Worm (Caenorhabditis elegans): ENCODE measurements around the gene snt-6.

The snt-6 gene

DNA sequence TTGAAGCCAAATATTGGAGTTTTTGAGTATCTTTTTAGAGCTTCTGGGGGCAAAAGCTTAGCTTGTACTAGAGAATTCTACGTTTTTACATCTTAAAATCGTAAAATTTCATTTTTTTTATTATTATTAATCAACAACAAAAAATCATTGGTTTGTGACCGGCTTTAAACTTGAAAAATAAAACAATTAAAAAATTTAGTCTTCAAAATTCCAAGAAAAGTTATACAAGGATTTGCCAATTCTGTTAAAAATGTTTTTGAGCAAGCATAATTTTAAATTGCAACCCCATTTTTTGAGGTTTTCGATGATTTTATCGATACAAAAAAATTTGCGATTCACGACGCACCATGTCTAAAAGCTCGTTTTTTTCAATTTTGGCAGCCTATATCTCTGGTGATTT lies 7.2 kb upstream of the snt-6 start:
- TF ChIP-seq npax-4 (tag; optimal IDR thresholded peaks at IDR 0.05) (no peak), sdc-2 (tag; optimal IDR thresholded peaks at IDR 0.05) (no peak), ceh-9 (tag; optimal IDR thresholded peaks at IDR 0.05) (no peak), ahr-1 (tag; optimal IDR thresholded peaks at IDR 0.05) (no peak), ceh-22 (tag; optimal IDR thresholded peaks at IDR 0.05) (no peak), pat-9 (tag; optimal IDR thresholded peaks at IDR 0.05) (no peak), lim-6 (tag; optimal IDR thresholded peaks at IDR 0.05) (no peak), unc-55 (GFP tag; optimal IDR thresholded peaks at IDR 0.05) (no peak), fkh-6 (tag; optimal IDR thresholded peaks at IDR 0.05) (no peak), F13H6.1 (tag; optimal IDR thresholded peaks at IDR 0.05) (no peak), ref-2 (tag; optimal IDR thresholded peaks at IDR 0.05) (no peak), K02D7.2 (tag; optimal IDR thresholded peaks at IDR 0.05) (no peak), dmd-4 (tag; optimal IDR thresholded peaks at IDR 0.05; ENCODE audit: borderline replicate concordance) (no peak), Y22D7AL.16 (tag; optimal IDR thresholded peaks at IDR 0.05) (no peak), C08G9.2 (tag; optimal IDR thresholded peaks at IDR 0.05) (no peak), ceh-31 (tag; optimal IDR thresholded peaks at IDR 0.05) (no peak), zip-5 (tag; optimal IDR thresholded peaks at IDR 0.05) (no peak), ama-1 (optimal IDR thresholded peaks at IDR 0.05) (no peak)

DNA sequence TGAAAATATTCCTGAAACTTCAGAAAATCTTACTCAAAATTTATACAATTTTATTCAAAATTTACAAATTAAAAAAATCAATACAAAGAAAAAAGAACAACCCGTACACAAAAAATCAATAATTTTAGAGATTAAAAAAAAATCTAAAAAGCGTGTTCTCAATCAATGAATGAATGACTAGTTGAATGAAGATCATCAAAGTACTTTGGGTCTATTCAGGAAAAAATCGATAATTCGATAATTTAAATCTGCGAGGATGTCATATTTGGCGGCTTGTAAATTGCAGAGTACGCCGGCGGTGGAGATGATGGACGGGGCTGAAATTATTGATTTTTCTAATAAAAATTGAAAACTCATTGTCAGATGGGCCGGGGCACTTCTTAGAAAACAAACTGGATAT lies 6.1 kb upstream of the snt-6 start:
- TF ChIP-seq ama-1 (optimal IDR thresholded peaks at IDR 0.05) (no peak), ceh-48 (tag; optimal IDR thresholded peaks at IDR 0.05) (peak; percentile 16)

DNA sequence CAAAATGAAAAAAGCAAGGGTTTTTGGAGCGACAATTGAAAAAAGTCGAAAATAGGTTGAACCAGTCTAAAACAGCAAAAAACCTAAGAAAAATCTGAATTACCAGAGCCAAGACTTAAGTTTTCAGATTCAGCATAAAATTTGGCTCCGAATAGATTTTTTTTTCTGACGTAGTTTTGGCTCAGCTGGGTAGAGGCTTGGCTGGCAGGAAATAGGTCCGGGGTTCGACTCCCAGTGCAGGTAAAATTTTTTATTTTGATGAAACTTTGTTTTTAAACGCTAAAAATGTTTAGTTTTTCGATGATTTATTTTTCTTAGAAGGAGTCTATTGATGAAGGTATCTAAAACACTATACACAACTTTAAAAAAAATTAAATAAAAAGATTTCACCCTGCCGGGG lies 5.0 kb upstream of the snt-6 start:
- TF ChIP-seq ceh-30 (tag; optimal IDR thresholded peaks at IDR 0.05) (no peak), elt-2 (tag; optimal IDR thresholded peaks at IDR 0.05) (no peak), nhr-232 (tag; optimal IDR thresholded peaks at IDR 0.05) (no peak), pag-3 (tag; optimal IDR thresholded peaks at IDR 0.05; ENCODE audit: borderline replicate concordance) (no peak), hlh-8 (tag; optimal IDR thresholded peaks at IDR 0.05) (no peak), elt-4 (tag; optimal IDR thresholded peaks at IDR 0.05) (no peak), pax-1 (tag; optimal IDR thresholded peaks at IDR 0.05) (no peak), ceh-18 (tag; optimal IDR thresholded peaks at IDR 0.05) (no peak), nfya-1 (tag; optimal IDR thresholded peaks at IDR 0.05) (no peak), K09A11.1 (tag; optimal IDR thresholded peaks at IDR 0.05; ENCODE audit: insufficient read depth) (no peak), ceh-34 (tag; optimal IDR thresholded peaks at IDR 0.05) (no peak), unc-86 (tag; optimal IDR thresholded peaks at IDR 0.05) (no peak), ahr-1 (tag; optimal IDR thresholded peaks at IDR 0.05) (no peak)

DNA sequence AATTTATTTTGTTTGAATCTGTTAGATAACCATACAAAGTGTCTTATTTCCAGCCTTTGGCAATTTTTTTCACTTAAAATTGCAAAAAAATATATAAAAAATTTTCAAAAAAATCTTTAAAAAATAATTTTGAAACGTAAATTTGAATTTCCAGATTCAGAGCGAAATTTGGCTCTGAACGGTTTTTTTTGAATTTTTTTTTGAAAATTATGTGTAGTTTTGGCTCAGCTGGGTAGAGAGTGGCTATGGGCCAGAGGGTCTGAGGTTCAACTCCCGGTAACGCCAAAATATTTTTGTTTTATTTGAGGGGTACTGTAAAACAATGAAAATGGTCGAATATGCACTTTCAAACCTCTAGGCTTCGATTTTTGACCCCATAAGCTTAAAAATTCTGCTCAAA lies 3.5 kb upstream of the snt-6 start:
- TF ChIP-seq pha-2 (tag; optimal IDR thresholded peaks at IDR 0.05) (no peak), F13H6.1 (tag; optimal IDR thresholded peaks at IDR 0.05) (no peak), ceh-48 (tag; optimal IDR thresholded peaks at IDR 0.05) (no peak), eyg-1 (tag; optimal IDR thresholded peaks at IDR 0.05) (no peak), ceh-19 (GFP tag; optimal IDR thresholded peaks at IDR 0.05) (no peak), hlh-15 (tag; optimal IDR thresholded peaks at IDR 0.05) (no peak), unc-42 (tag; optimal IDR thresholded peaks at IDR 0.05) (no peak), nhr-11 (tag; optimal IDR thresholded peaks at IDR 0.05) (no peak), ceh-45 (GFP tag; IDR thresholded peaks at IDR 0.05) (no peak), pat-9 (tag; optimal IDR thresholded peaks at IDR 0.05) (no peak), hlh-13 (GFP tag; optimal IDR thresholded peaks at IDR 0.05) (no peak), pros-1 (tag; optimal IDR thresholded peaks at IDR 0.05) (no peak), K09A11.1 (tag; optimal IDR thresholded peaks at IDR 0.05; ENCODE audit: insufficient read depth) (no peak), ceh-24 (tag; optimal IDR thresholded peaks at IDR 0.05) (no peak), T23F11.4 (GFP tag; optimal IDR thresholded peaks at IDR 0.05) (no peak), fkh-10 (GFP tag; optimal IDR thresholded peaks at IDR 0.05) (no peak), hlh-6 (tag; optimal IDR thresholded peaks at IDR 0.05) (no peak), ceh-34 (tag; optimal IDR thresholded peaks at IDR 0.05) (no peak)

Data from whole organism, late embryonic.